Fruit fly (Drosophila melanogaster): ENCODE measurements around the gene Myt1.

Gene Myt1

DNA sequence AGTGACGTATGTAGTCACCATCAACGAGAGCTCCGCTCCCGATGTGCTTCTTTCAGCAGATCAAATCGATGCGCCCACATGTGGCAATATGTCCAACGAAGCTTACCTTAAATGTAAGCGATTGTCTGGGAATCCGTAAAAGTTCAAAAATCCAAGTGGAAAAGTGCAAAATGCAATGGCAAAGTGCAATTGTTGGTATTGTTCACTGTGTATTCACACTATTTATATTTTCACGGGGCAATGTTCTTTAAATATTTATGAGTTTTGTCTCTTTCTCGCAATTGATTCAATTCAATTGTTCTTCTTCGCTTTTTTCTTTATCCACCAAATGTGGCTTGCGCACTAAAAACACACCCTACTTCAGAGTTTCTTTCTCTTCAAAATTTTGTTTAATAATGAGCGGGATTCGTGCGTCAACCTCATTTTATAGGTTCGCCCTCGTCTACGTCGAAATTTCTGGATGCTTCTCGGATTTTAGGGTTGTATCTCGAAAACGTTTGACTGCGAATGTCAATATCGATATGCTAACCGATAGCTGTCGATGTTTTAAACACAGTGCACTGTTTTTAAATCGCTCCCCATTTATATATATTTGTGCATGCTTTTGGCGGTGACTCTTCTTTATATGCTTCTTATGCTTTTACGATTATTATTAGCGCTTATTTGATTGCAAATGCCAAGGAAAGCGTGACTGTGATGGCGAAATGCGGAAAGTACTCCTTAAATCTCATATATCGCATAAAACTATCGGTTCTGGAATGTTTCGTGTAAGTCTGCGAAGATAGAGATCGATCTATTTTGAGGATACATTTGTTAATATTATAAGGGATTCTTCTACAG is 27.4 kb downstream of the Myt1 start, which contains the start of gene DnaJ-1 (continued):
- no peak for TF ChIP-seq CG13123 (GFP tag; optimal IDR thresholded peaks at IDR 0.05)
- TF ChIP-seq crol (GFP tag; IDR thresholded peaks at IDR 0.05): no peak
- peak; percentile 95 for TF ChIP-seq CG7963 (GFP tag; IDR thresholded peaks at IDR 0.05; ENCODE audit: partially characterized antibody)
- no peak for TF ChIP-seq z (GFP tag; IDR thresholded peaks at IDR 0.05)
- peak; percentile 19 for TF ChIP-seq CG15479 (GFP tag; optimal IDR thresholded peaks at IDR 0.05)
- TF ChIP-seq tna (GFP tag; IDR thresholded peaks at IDR 0.05; ENCODE audit: partially characterized antibody): peak; percentile 94
- TF ChIP-seq TFAM (GFP tag; optimal IDR thresholded peaks at IDR 0.05): no peak
- peak; percentile 59 for TF ChIP-seq onecut (GFP tag; IDR thresholded peaks at IDR 0.05)
- peak in 1 of 2 experiments; percentile 19 for TF ChIP-seq Hr51 (GFP tag; optimal IDR thresholded peaks at IDR 0.05)
- no peak for TF ChIP-seq CG7928 (GFP tag; optimal IDR thresholded peaks at IDR 0.05)
- TF ChIP-seq shn (GFP tag; optimal IDR thresholded peaks at IDR 0.05): peak; percentile 21
- peak; percentile 42 for TF ChIP-seq CG17186 (GFP tag; optimal IDR thresholded peaks at IDR 0.05)
- TF ChIP-seq danr (GFP tag; IDR thresholded peaks at IDR 0.05): no peak
- no peak for TF ChIP-seq CG30020 (tag; optimal IDR thresholded peaks at IDR 0.05)
- no peak for TF ChIP-seq CG7271 (tag; optimal IDR thresholded peaks at IDR 0.05)
- TF ChIP-seq HLH3B (GFP tag; IDR thresholded peaks at IDR 0.05): no peak
- TF ChIP-seq Fer1 (GFP tag; optimal IDR thresholded peaks at IDR 0.05): peak; percentile 72
- no peak for TF ChIP-seq disco-r (GFP tag; optimal IDR thresholded peaks at IDR 0.05)
- peak in 1 of 2 experiments; percentile 45 for TF ChIP-seq Eip74EF (GFP tag; optimal IDR thresholded peaks at IDR 0.05)
- TF ChIP-seq fd64A (GFP tag; optimal IDR thresholded peaks at IDR 0.05): peak; percentile 23
- peak; percentile 22 for TF ChIP-seq CG13624 (GFP tag; optimal IDR thresholded peaks at IDR 0.05)
- no peak for TF ChIP-seq CG9609 (GFP tag; optimal IDR thresholded peaks at IDR 0.05)
- TF ChIP-seq NC2β (GFP tag; optimal IDR thresholded peaks at IDR 0.05): peak; percentile 68
- no peak for TF ChIP-seq Doc2 (GFP tag; IDR thresholded peaks at IDR 0.05)
- peak; percentile 98 for TF ChIP-seq hbn (GFP tag; IDR thresholded peaks at IDR 0.05; ENCODE audit: partially characterized antibody)
- TF ChIP-seq gcm (GFP tag; optimal IDR thresholded peaks at IDR 0.05): peak; percentile 22
- peak; percentile 84 for TF ChIP-seq CG12769 (tag; optimal IDR thresholded peaks at IDR 0.05)
- TF ChIP-seq br (optimal IDR thresholded peaks at IDR 0.05): no peak
- peak; percentile 18 for TF ChIP-seq Lhr (GFP tag; optimal IDR thresholded peaks at IDR 0.05)
- no peak for TF ChIP-seq CG10366 (GFP tag; IDR thresholded peaks at IDR 0.05)
- TF ChIP-seq CG4404 (GFP tag; IDR thresholded peaks at IDR 0.05): no peak
- peak; percentile 90 for TF ChIP-seq CG3995 (GFP tag; optimal IDR thresholded peaks at IDR 0.05)
- TF ChIP-seq CG17829 (tag; optimal IDR thresholded peaks at IDR 0.05): peak; percentile 53
- TF ChIP-seq Hand (GFP tag; optimal IDR thresholded peaks at IDR 0.05): peak; percentile 66
- TF ChIP-seq E2f1 (GFP tag; IDR thresholded peaks at IDR 0.05): no peak
- TF ChIP-seq unc-4 (GFP tag; IDR thresholded peaks at IDR 0.05; ENCODE audit: partially characterized antibody): peak; percentile 97
- TF ChIP-seq odd (GFP tag; optimal IDR thresholded peaks at IDR 0.05): peak; percentile 54
- no peak for TF ChIP-seq B-H1 (GFP tag; IDR thresholded peaks at IDR 0.05)
- TF ChIP-seq CG7357 (GFP tag; IDR thresholded peaks at IDR 0.05): peak; percentile 90
- TF ChIP-seq Dll (GFP tag; IDR thresholded peaks at IDR 0.05; ENCODE audit: partially characterized antibody): peak; percentile 98
- TF ChIP-seq CG10431 (GFP tag; optimal IDR thresholded peaks at IDR 0.05): peak; percentile 26
- peak; percentile 92 for TF ChIP-seq YL-1 (GFP tag; optimal IDR thresholded peaks at IDR 0.05)
- TF ChIP-seq bcd (GFP tag; optimal IDR thresholded peaks at IDR 0.05): no peak
- no peak for TF ChIP-seq ERR (GFP tag; optimal IDR thresholded peaks at IDR 0.05)
- peak; percentile 30 for TF ChIP-seq fu2 (GFP tag; optimal IDR thresholded peaks at IDR 0.05)
- TF ChIP-seq CG4617 (GFP tag; optimal IDR thresholded peaks at IDR 0.05; ENCODE audit: borderline replicate concordance): peak; percentile 43
- peak; percentile 68 for TF ChIP-seq scrt (GFP tag; optimal IDR thresholded peaks at IDR 0.05)
- peak; percentile 41 for TF ChIP-seq CG15269 (tag; optimal IDR thresholded peaks at IDR 0.05)
- TF ChIP-seq CG6689 (GFP tag; IDR thresholded peaks at IDR 0.05): peak; percentile 58

Data from whole organism, embryonic.